Worm (Caenorhabditis elegans): ENCODE data around the gene vps-22.

DNA sequence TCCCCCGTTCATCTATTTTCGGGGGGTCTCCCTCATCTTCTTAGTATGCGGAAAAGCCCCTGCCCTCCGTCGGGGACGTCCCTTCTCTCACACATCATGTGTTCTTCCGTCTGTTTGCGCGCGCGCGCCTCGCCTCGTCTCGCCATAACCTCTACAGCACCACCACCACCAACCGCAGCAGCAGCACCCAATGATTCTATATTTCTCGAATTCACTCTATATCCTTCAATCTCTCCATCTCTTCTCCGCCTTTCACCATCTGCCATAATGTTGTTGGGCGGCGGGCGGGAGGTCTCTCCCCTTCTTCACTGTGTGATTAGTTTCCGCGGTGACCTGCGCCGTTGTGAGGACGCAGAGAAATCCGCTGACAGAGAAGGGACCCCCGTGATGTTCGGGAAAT, 14.9 kb downstream of the vps-22 start:
- TF ChIP-seq pha-4 (tag; optimal IDR thresholded peaks at IDR 0.05), result no peak
- TF ChIP-seq tbp1 (GFP tag; optimal IDR thresholded peaks at IDR 0.05), result no peak
- TF ChIP-seq B0261.1 (tag; optimal IDR thresholded peaks at IDR 0.05), result no peak
- TF ChIP-seq tlf-1 (GFP tag; optimal IDR thresholded peaks at IDR 0.05), result no peak
- no peak for TF ChIP-seq lsl-1 (GFP tag; optimal IDR thresholded peaks at IDR 0.05)
- TF ChIP-seq ceh-27 (GFP tag; optimal IDR thresholded peaks at IDR 0.05), result no peak
- no peak for TF ChIP-seq attf-3 (GFP tag; conservative IDR thresholded peaks at IDR 0.05)
- TF ChIP-seq lir-1 (GFP tag; conservative IDR thresholded peaks at IDR 0.05), result no peak
- TF ChIP-seq ztf-26 (tag; optimal IDR thresholded peaks at IDR 0.05), result no peak
- TF ChIP-seq attf-6 (GFP tag; IDR thresholded peaks at IDR 0.05), result no peak
- no peak for TF ChIP-seq zim-3 (tag; optimal IDR thresholded peaks at IDR 0.05)
- no peak for TF ChIP-seq ets-4 (GFP tag; optimal IDR thresholded peaks at IDR 0.05)
